Worm (Caenorhabditis elegans) whole organism, L3 larva: ENCODE measurements around the gene C36B7.6.

Experiments
- R02D3.7 ChIP-seq: fragments of 150-350 bp; optimal IDR thresholded peaks from 2 replicates; lab custom pipeline; 2014; ENCODE audit warnings: missing biosample characterization, missing genetic modification characterization
- ZK546.5 ChIP-seq: sonication (generic microtip); optimal IDR thresholded peaks from 2 replicates; lab custom pipeline; 2017; ENCODE audit warnings: missing biosample characterization, missing genetic modification characterization
- aly-2 ChIP-seq: fragments of 150-350 bp; optimal IDR thresholded peaks from 2 replicates; lab custom pipeline; 2014; ENCODE audit warnings: missing biosample characterization, missing genetic modification characterization
- ceh-16 ChIP-seq: sonication (generic microtip); optimal IDR thresholded peaks from 2 replicates; lab custom pipeline; 2017; ENCODE audit warnings: missing biosample characterization, missing genetic modification characterization
- ceh-28 ChIP-seq: fragments of 150-350 bp; optimal IDR thresholded peaks from 2 replicates; lab custom pipeline; 2014; ENCODE audit warnings: missing biosample characterization, missing genetic modification reagents, missing genetic modification characterization
- ceh-82 ChIP-seq: fragments of 150-350 bp; optimal IDR thresholded peaks from 2 replicates; lab custom pipeline; 2014; ENCODE audit warnings: missing biosample characterization, missing genetic modification characterization
- ceh-9 ChIP-seq: sonication (generic microtip); optimal IDR thresholded peaks from 2 replicates; lab custom pipeline; 2018; ENCODE audit warnings: missing biosample characterization, missing genetic modification characterization
- daf-12 ChIP-seq: fragments of 150-350 bp; optimal IDR thresholded peaks from 2 replicates; lab custom pipeline; 2014; ENCODE audit warnings: missing biosample characterization, missing genetic modification reagents, missing genetic modification characterization
- elt-1 ChIP-seq: fragments of 150-350 bp; optimal IDR thresholded peaks from 2 replicates; lab custom pipeline; 2014; ENCODE audit warnings: missing biosample characterization, missing genetic modification characterization
- elt-2 ChIP-seq: sonication (generic microtip); optimal IDR thresholded peaks from 2 replicates; lab custom pipeline; 2016; ENCODE audit warnings: missing genetic modification reagents, mild to moderate bottlenecking, missing genetic modification characterization, missing compliant biosample characterization
- elt-3 ChIP-seq, 3 experiments: fragments of 150-350 bp in 1 of 3; sonication (generic microtip) in 2 of 3; optimal IDR thresholded peaks; 2 replicates in 2 of 3; 4 replicates in 1 of 3; lab custom pipeline; 2014 to 2017; ENCODE audit warnings: missing biosample characterization in 3 of 3, missing genetic modification characterization in 3 of 3
- eor-1 ChIP-seq, 2 experiments: fragments of 150-350 bp; optimal IDR thresholded peaks; 2 replicates each; lab custom pipeline; 2014 to 2018; ENCODE audit warnings: missing biosample characterization in 2 of 2, missing genetic modification characterization in 2 of 2
- fkh-10 ChIP-seq: sonication (generic microtip); optimal IDR thresholded peaks from 2 replicates; lab custom pipeline; 2017; ENCODE audit warnings: missing biosample characterization, missing genetic modification reagents, missing genetic modification characterization
- fkh-2 ChIP-seq: fragments of 150-350 bp; optimal IDR thresholded peaks from 2 replicates; lab custom pipeline; 2014; ENCODE audit warnings: missing biosample characterization, missing genetic modification reagents, missing genetic modification characterization
- hmg-11 ChIP-seq: sonication (generic microtip); optimal IDR thresholded peaks from 2 replicates; lab custom pipeline; 2016; ENCODE audit warnings: missing genetic modification characterization, missing compliant biosample characterization
- lin-39 ChIP-seq: fragments of 150-350 bp; optimal IDR thresholded peaks from 2 replicates; lab custom pipeline; 2018; ENCODE audit warnings: missing biosample characterization, missing genetic modification reagents, missing genetic modification characterization
- lsy-12 ChIP-seq: sonication (generic microtip); optimal IDR thresholded peaks from 2 replicates; lab custom pipeline; 2016; ENCODE audit warnings: mild to moderate bottlenecking, missing genetic modification characterization, missing compliant biosample characterization
- mdl-1 ChIP-seq: fragments of 150-350 bp; optimal IDR thresholded peaks from 2 replicates; lab custom pipeline; 2014; ENCODE audit warnings: missing biosample characterization, missing genetic modification characterization
- mml-1 ChIP-seq: fragments of 150-350 bp; sonication (generic microtip); optimal IDR thresholded peaks from 3 replicates; lab custom pipeline; 2014; ENCODE audit warnings: missing biosample characterization, missing genetic modification characterization
- nfya-1 ChIP-seq: sonication (generic microtip); optimal IDR thresholded peaks from 2 replicates; lab custom pipeline; 2017; ENCODE audit warnings: missing genetic modification characterization, mild to moderate bottlenecking, missing compliant biosample characterization, antibody characterized with exemption, moderate library complexity; ENCODE audit not compliant: insufficient read depth
- nhr-11 ChIP-seq: fragments of 150-350 bp; optimal IDR thresholded peaks from 2 replicates; lab custom pipeline; 2014; ENCODE audit warnings: missing biosample characterization, missing genetic modification characterization
- nhr-12 ChIP-seq: fragments of 150-350 bp; optimal IDR thresholded peaks from 2 replicates; lab custom pipeline; 2014; ENCODE audit warnings: missing biosample characterization, missing genetic modification characterization
- nhr-23 ChIP-seq: fragments of 150-350 bp; optimal IDR thresholded peaks from 2 replicates; lab custom pipeline; 2014; ENCODE audit warnings: missing biosample characterization, missing genetic modification reagents, missing genetic modification characterization
- nhr-237 ChIP-seq: fragments of 150-350 bp; optimal IDR thresholded peaks from 2 replicates; lab custom pipeline; 2014; ENCODE audit warnings: missing biosample characterization, missing genetic modification characterization
- nhr-28 ChIP-seq: fragments of 150-350 bp; optimal IDR thresholded peaks from 2 replicates; lab custom pipeline; 2014; ENCODE audit warnings: missing biosample characterization, missing genetic modification characterization
- nhr-67 ChIP-seq: fragments of 150-350 bp; optimal IDR thresholded peaks from 2 replicates; lab custom pipeline; 2014; ENCODE audit warnings: missing biosample characterization, missing genetic modification characterization
- nhr-76 ChIP-seq: fragments of 150-350 bp; sonication (generic microtip); optimal IDR thresholded peaks from 5 replicates; lab custom pipeline; 2014; ENCODE audit warnings: missing biosample characterization, missing genetic modification characterization
- pha-4 ChIP-seq: fragments of 150-350 bp; optimal IDR thresholded peaks from 2 replicates; lab custom pipeline; 2014; ENCODE audit warnings: missing biosample characterization, missing genetic modification reagents, missing genetic modification characterization
- pqm-1 ChIP-seq: fragments of 150-350 bp; optimal IDR thresholded peaks from 2 replicates; lab custom pipeline; 2017; ENCODE audit warnings: missing biosample characterization, missing genetic modification characterization, inconsistent platforms
- skn-1 ChIP-seq: fragments of 150-350 bp; optimal IDR thresholded peaks from 2 replicates; lab custom pipeline; 2014; ENCODE audit warnings: missing biosample characterization, missing genetic modification characterization
- tbx-2 ChIP-seq: sonication (generic microtip); optimal IDR thresholded peaks from 2 replicates; lab custom pipeline; 2016; ENCODE audit warnings: mild to moderate bottlenecking, missing genetic modification characterization, missing compliant biosample characterization
- unc-39 ChIP-seq: sonication (generic microtip); optimal IDR thresholded peaks from 4 replicates; lab custom pipeline; 2017; ENCODE audit warnings: missing biosample characterization, missing genetic modification characterization
- unc-62 ChIP-seq: fragments of 150-350 bp; sonication (generic microtip); optimal IDR thresholded peaks from 4 replicates; lab custom pipeline; 2014; ENCODE audit warnings: missing biosample characterization, missing genetic modification reagents, missing genetic modification characterization
- zag-1 ChIP-seq: fragments of 150-350 bp; optimal IDR thresholded peaks from 2 replicates; lab custom pipeline; 2014; ENCODE audit warnings: missing biosample characterization, missing genetic modification characterization
- ztf-11 ChIP-seq: fragments of 150-350 bp; optimal IDR thresholded peaks from 2 replicates; lab custom pipeline; 2014; ENCODE audit warnings: missing biosample characterization, missing genetic modification characterization
- ztf-4 ChIP-seq: fragments of 150-350 bp; optimal IDR thresholded peaks from 2 replicates; lab custom pipeline; 2014; ENCODE audit warnings: missing biosample characterization, missing genetic modification characterization

C36B7.6 gene

ce11 chrX:7112589-7112988, 12.5 kb upstream of the C36B7.6 start, which contains the start of gene C36B7.1:
C36B7.1 (plus strand) TSS chrX:7112889.
- no peak for TF ChIP-seq nhr-11 (tag; lab: Kevin White, UChicago)
- TF ChIP-seq ceh-16 (tag; lab: Kevin White, UChicago): no peak
- TF ChIP-seq nhr-76 (tag; lab: Kevin White, UChicago): no peak
- TF ChIP-seq ZK546.5 (tag; lab: Kevin White, UChicago): no peak
- TF ChIP-seq pha-4 (tag; lab: Kevin White, UChicago): no peak
- no peak for TF ChIP-seq pqm-1 (tag; lab: Kevin White, UChicago)

ce11 chrX:7106103-7106502, 6.0 kb upstream of the C36B7.6 start, which contains the start of gene C36B7.2:
C36B7.2 (plus strand) TSS chrX:7106403.
- TF ChIP-seq hmg-11 (tag; lab: Kevin White, UChicago) (no peak), ztf-11 (tag; lab: Kevin White, UChicago) (no peak), elt-1 (tag; lab: Kevin White, UChicago) (no peak), ceh-9 (no peak), mdl-1 (tag; lab: Kevin White, UChicago) (no peak), pha-4 (tag; lab: Kevin White, UChicago) (no peak), tbx-2 (no peak), ztf-4 (tag; lab: Kevin White, UChicago) (no peak), lin-39 (tag; lab: Kevin White, UChicago) (no peak), nhr-11 (tag; lab: Kevin White, UChicago) (no peak), elt-2 (tag; lab: Kevin White, UChicago) (no peak), nhr-76 (tag; lab: Kevin White, UChicago) (no peak), R02D3.7 (tag; lab: Kevin White, UChicago) (no peak), ceh-82 (tag; lab: Kevin White, UChicago) (no peak), mml-1 (no peak), nfya-1 (no peak), elt-3 (tag; optimal IDR thresholded peaks at IDR 0.05; lab: Kevin White, UChicago) (no peak), nhr-237 (tag; lab: Kevin White, UChicago) (no peak), nhr-12 (tag; lab: Kevin White, UChicago) (no peak), unc-39 (no peak)

DNA sequence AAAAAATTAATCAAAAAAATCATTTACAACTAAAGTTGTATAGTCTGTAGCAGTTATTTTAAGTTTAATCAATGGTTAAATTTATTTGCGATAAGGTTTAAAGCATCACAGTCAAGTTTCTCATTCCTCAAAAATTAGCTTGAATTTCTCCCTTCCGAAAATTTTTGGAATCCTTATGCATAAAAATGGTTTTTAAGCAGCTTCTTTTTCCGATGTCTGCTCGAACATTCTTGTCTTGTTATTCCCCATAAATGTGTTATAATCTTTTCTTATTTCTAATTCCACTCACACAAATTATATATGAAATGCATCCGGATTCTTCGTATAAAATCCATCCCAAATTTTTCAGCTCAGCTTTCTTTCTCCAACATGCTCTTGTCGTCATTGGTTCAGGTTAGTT, 1.3 kb upstream of the C36B7.6 start, which contains the start of gene C36B7.3:
Gene C36B7.3, plus strand, starts transcription at position 301 of the 400 bp plus-strand sequence.
- TF ChIP-seq eor-1 (tag; optimal IDR thresholded peaks at IDR 0.05; lab: Kevin White, UChicago) (no peak), nhr-11 (tag; lab: Kevin White, UChicago) (no peak), fkh-2 (tag; lab: Kevin White, UChicago) (no peak), nfya-1 (no peak), elt-3 (tag; optimal IDR thresholded peaks at IDR 0.05; lab: Kevin White, UChicago) (no peak), nhr-76 (tag; lab: Kevin White, UChicago) (no peak), ceh-16 (tag; lab: Kevin White, UChicago) (no peak), lsy-12 (tag; lab: Kevin White, UChicago) (no peak), unc-62 (GFP tag; lab: Kevin White, UChicago) (no peak), nhr-67 (tag; lab: Kevin White, UChicago) (no peak)
- TF ChIP-seq, all 47 proteins: peak for 0

DNA sequence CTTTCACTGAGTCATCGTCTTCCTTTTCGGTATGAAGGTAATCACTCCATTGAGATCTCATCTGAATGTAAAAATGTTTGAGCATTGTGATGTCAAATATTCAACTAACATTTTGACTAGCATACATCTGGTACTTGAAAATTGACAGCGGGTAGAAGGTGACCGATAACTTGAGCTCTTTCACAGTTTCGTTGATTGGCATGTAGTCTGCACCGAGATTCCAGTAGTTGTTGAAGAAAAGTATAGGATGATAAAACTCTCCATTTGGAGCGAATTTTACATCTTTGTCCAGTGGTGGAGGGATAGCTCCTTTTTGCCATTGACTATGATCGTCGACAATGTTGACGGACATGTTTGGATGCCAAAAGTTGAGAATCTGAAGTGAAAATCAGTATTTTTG, 1.1 kb downstream of the C36B7.6 start:
- TF ChIP-seq daf-12 (no peak), zag-1 (tag; lab: Kevin White, UChicago) (no peak), elt-3 (tag; optimal IDR thresholded peaks at IDR 0.05; lab: Kevin White, UChicago) (no peak), nhr-28 (no peak), elt-1 (tag; lab: Kevin White, UChicago) (no peak), nhr-67 (tag; lab: Kevin White, UChicago) (no peak), aly-2 (no peak), ceh-28 (tag; lab: Kevin White, UChicago) (no peak), nhr-23 (tag; lab: Kevin White, UChicago) (no peak), skn-1 (tag; lab: Kevin White, UChicago) (no peak), elt-2 (tag; lab: Kevin White, UChicago) (no peak), fkh-10 (GFP tag; lab: Kevin White, UChicago) (no peak), tbx-2 (no peak), lsy-12 (tag; lab: Kevin White, UChicago) (no peak), ceh-9 (no peak)
